Fruit fly (Drosophila melanogaster): ENCODE data around the gene CG14043.

DNA sequence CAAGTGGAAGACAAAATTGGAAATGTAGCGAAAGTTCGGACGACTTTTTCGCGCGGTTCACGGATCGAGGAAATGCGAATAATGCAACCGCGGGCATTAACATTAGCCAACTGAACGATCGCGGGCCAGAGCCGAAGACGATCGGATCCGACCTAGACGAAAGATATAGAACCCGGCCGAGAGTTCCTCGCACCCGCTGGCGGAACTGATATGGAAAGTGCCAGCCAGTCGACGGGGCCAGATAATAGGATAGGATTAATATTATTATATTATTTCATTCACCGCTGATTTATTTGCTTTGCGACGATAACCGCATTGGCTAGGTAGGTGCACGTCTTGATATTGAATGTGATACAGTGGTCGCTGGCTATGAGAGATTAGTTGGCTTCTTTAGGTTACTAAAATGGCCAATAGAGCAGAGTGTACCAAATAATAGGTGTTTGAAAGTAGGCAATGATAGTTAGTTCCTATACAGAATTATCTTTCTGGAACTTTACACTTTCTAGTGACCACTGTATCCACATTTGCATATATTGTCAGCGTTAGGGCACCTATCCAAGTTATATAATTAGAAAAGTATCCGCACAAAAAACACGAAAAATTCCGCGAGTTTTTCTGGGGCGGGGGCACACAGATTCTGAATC lies 28.0 kb downstream of the CG14043 start:
- TF ChIP-seq N (GFP tag; optimal IDR thresholded peaks at IDR 0.05) = no peak
- TF ChIP-seq Sp1 (GFP tag; optimal IDR thresholded peaks at IDR 0.05) = peak; percentile 49
- TF ChIP-seq ey (GFP tag; optimal IDR thresholded peaks at IDR 0.05) = peak; percentile 81
- TF ChIP-seq psq (GFP tag; optimal IDR thresholded peaks at IDR 0.05) = peak; percentile 7
- TF ChIP-seq tai (GFP tag; optimal IDR thresholded peaks at IDR 0.05) = peak; percentile 73
- TF ChIP-seq br (GFP tag; optimal IDR thresholded peaks at IDR 0.05) = peak; percentile 79
- TF ChIP-seq pan (optimal IDR thresholded peaks at IDR 0.05) = no peak
- TF ChIP-seq jim (GFP tag; optimal IDR thresholded peaks at IDR 0.05) = no peak
- TF ChIP-seq fru (GFP tag; optimal IDR thresholded peaks at IDR 0.05) = peak; percentile 73
- TF ChIP-seq h (GFP tag; optimal IDR thresholded peaks at IDR 0.05) = peak; percentile 85
- no peak for TF ChIP-seq GATAd (GFP tag; optimal IDR thresholded peaks at IDR 0.05)
- TF ChIP-seq brk (GFP tag; optimal IDR thresholded peaks at IDR 0.05) = peak; percentile 25
- no peak for TF ChIP-seq Vsx2 (GFP tag; optimal IDR thresholded peaks at IDR 0.05; ENCODE audit: partially characterized antibody)
- no peak for TF ChIP-seq Hr83 (GFP tag; optimal IDR thresholded peaks at IDR 0.05; ENCODE audit: poor library complexity, severe bottlenecking)
